Worm (Caenorhabditis elegans) whole organism, L4 larva: ENCODE data around the gene C16A3.2.

Source experiments
- F26F4.8 ChIP-seq: fragments of 200-800 bp; sonication (Bioruptor generic); conservative IDR thresholded peaks from 2 replicates; pipeline ENCODE4 v1.3.6; 2022; ENCODE audit warnings: missing genetic modification characterization, missing compliant biosample characterization
- F44E2.7 ChIP-seq: fragments of 200-800 bp; sonication (Bioruptor generic); IDR thresholded peaks from 2 replicates; pipeline ENCODE4 v2.1.2; 2022; ENCODE audit warnings: missing genetic modification characterization, missing compliant biosample characterization
- T20F7.1 ChIP-seq: fragments of 200-800 bp; sonication (Bioruptor generic); optimal IDR thresholded peaks from 2 replicates; lab custom pipeline; 2018; ENCODE audit warnings: mild to moderate bottlenecking, missing genetic modification characterization, missing compliant biosample characterization
- T26A8.4 ChIP-seq: fragments of 200-800 bp; sonication (Bioruptor generic); IDR thresholded peaks from 2 replicates; pipeline ENCODE4 v1.3.6; 2022; ENCODE audit warnings: missing genetic modification characterization, missing compliant biosample characterization
- Y105C5A.15 ChIP-seq: fragments of 200-800 bp; sonication (Bioruptor generic); IDR thresholded peaks from 2 replicates; pipeline ENCODE4 v1.3.6; 2022; ENCODE audit warnings: missing genetic modification characterization, missing compliant biosample characterization
- Y48G9A.11 ChIP-seq: fragments of 200-800 bp; sonication (Bioruptor generic); IDR thresholded peaks from 2 replicates; pipeline ENCODE4 v1.3.6; 2022; ENCODE audit warnings: missing genetic modification reagents, missing genetic modification characterization, missing compliant biosample characterization
- Y75B8A.6 ChIP-seq: fragments of 200-800 bp; sonication (Bioruptor generic); IDR thresholded peaks from 2 replicates; pipeline ENCODE4 v1.3.6; 2022; ENCODE audit warnings: missing genetic modification reagents, missing genetic modification characterization, missing compliant biosample characterization
- ZK337.2 ChIP-seq: fragments of 200-800 bp; sonication (Bioruptor generic); IDR thresholded peaks from 2 replicates; pipeline ENCODE4 v1.3.6; 2022; ENCODE audit warnings: missing genetic modification reagents, missing genetic modification characterization, missing compliant biosample characterization
- ZK546.5 ChIP-seq, 2 experiments: sonication (generic microtip); optimal IDR thresholded peaks; 2 replicates each; lab custom pipeline; 2017; ENCODE audit warnings: missing biosample characterization in 2 of 2, missing genetic modification characterization in 2 of 2
- aly-2 ChIP-seq: sonication (generic microtip); optimal IDR thresholded peaks from 2 replicates; lab custom pipeline; 2018; ENCODE audit warnings: missing biosample characterization, missing genetic modification characterization
- ama-1 ChIP-seq: fragments of 150-350 bp; optimal IDR thresholded peaks from 2 replicates; lab custom pipeline; 2014; ENCODE audit warnings: inconsistent platforms, mixed read lengths
- arid-1 ChIP-seq: fragments of 200-800 bp; sonication (Bioruptor generic); conservative IDR thresholded peaks from 2 replicates; pipeline ENCODE4 v1.3.6; 2022; ENCODE audit warnings: missing genetic modification reagents, missing genetic modification characterization, missing compliant biosample characterization
- ceh-20 ChIP-seq: fragments of 200-800 bp; sonication (Bioruptor generic); IDR thresholded peaks from 2 replicates; pipeline ENCODE4 v1.3.6; 2022; ENCODE audit warnings: missing genetic modification reagents, missing genetic modification characterization, missing compliant biosample characterization
- ceh-28 ChIP-seq: fragments of 150-350 bp; optimal IDR thresholded peaks from 2 replicates; lab custom pipeline; 2014; ENCODE audit warnings: missing biosample characterization, missing genetic modification reagents, missing genetic modification characterization
- ceh-62 ChIP-seq: sonication (generic microtip); optimal IDR thresholded peaks from 2 replicates; lab custom pipeline; 2017; ENCODE audit warnings: missing biosample characterization, missing genetic modification characterization
- ceh-82 ChIP-seq: sonication (generic microtip); optimal IDR thresholded peaks from 2 replicates; lab custom pipeline; 2017; ENCODE audit warnings: missing biosample characterization, missing genetic modification characterization
- daf-16 ChIP-seq, 3 experiments: sonication (generic microtip); optimal IDR thresholded peaks; 2 replicates each; lab custom pipeline; 2016 to 2017; ENCODE audit warnings: missing genetic modification characterization in 3 of 3, missing genetic modification reagents in 3 of 3, mild to moderate bottlenecking in 2 of 3, missing compliant biosample characterization in 2 of 3, missing biosample characterization in 1 of 3, moderate library complexity in 1 of 3
- daf-19 ChIP-seq: fragments of 200-800 bp; sonication (Bioruptor generic); conservative IDR thresholded peaks from 2 replicates; pipeline ENCODE4 v1.3.6; 2022; ENCODE audit warnings: missing genetic modification characterization, missing compliant biosample characterization
- dmd-9 ChIP-seq: fragments of 200-800 bp; sonication (Bioruptor generic); IDR thresholded peaks from 2 replicates; pipeline ENCODE4 v1.3.6; 2022; ENCODE audit warnings: missing genetic modification reagents, missing genetic modification characterization, missing compliant biosample characterization
- duxl-1 ChIP-seq: sonication (generic microtip); optimal IDR thresholded peaks from 2 replicates; lab custom pipeline; 2016; ENCODE audit warnings: mild to moderate bottlenecking, missing genetic modification characterization, moderate library complexity, missing compliant biosample characterization; ENCODE audit not compliant: poor library complexity
- hif-1 ChIP-seq, 2 experiments: sonication (generic microtip); optimal IDR thresholded peaks; 2 replicates each; lab custom pipeline; 2016 to 2017; ENCODE audit warnings: missing compliant biosample characterization in 2 of 2, missing genetic modification characterization in 2 of 2, missing genetic modification reagents in 2 of 2, missing genotype in 2 of 2, mild to moderate bottlenecking in 1 of 2
- hlh-11 ChIP-seq: fragments of 200-800 bp; sonication (Bioruptor generic); optimal IDR thresholded peaks from 2 replicates; lab custom pipeline; 2018; ENCODE audit warnings: mild to moderate bottlenecking, missing genetic modification characterization, missing compliant biosample characterization
- hlh-30 ChIP-seq: sonication (generic microtip); optimal IDR thresholded peaks from 2 replicates; lab custom pipeline; 2017; ENCODE audit warnings: antibody characterized with exemption, mild to moderate bottlenecking, missing genetic modification characterization, missing compliant biosample characterization; ENCODE audit not compliant: insufficient read depth
- lin-29 ChIP-seq: fragments of 200-800 bp; sonication (Bioruptor generic); IDR thresholded peaks from 2 replicates; pipeline ENCODE4 v1.3.6; 2022; ENCODE audit warnings: missing genetic modification reagents, missing genetic modification characterization, missing compliant biosample characterization
- lin-38 ChIP-seq: fragments of 200-800 bp; sonication (Bioruptor generic); IDR thresholded peaks from 2 replicates; pipeline ENCODE4 v1.3.6; 2022; ENCODE audit warnings: missing genetic modification reagents, missing genetic modification characterization, missing compliant biosample characterization
- lsy-2 ChIP-seq, 2 experiments: fragments of 150-350 bp in 1 of 2; sonication (generic microtip) in 1 of 2; optimal IDR thresholded peaks; 2 replicates each; lab custom pipeline; 2014 to 2017; ENCODE audit warnings: missing biosample characterization in 2 of 2, missing genetic modification characterization in 2 of 2
- mdl-1 ChIP-seq, 2 experiments: fragments of 150-350 bp in 1 of 2; sonication (generic microtip) in 1 of 2; optimal IDR thresholded peaks; 2 replicates each; lab custom pipeline; 2014 to 2017; ENCODE audit warnings: missing biosample characterization in 2 of 2, missing genetic modification characterization in 2 of 2
- mdt-29 ChIP-seq: fragments of 200-800 bp; sonication (Bioruptor generic); IDR thresholded peaks from 2 replicates; pipeline ENCODE4 v1.3.6; 2022; ENCODE audit warnings: missing genetic modification reagents, missing genetic modification characterization, missing compliant biosample characterization
- mep-1 ChIP-seq: fragments of 150-350 bp; sonication (generic microtip); optimal IDR thresholded peaks from 3 replicates; lab custom pipeline; 2014; ENCODE audit warnings: missing biosample characterization, missing genetic modification characterization
- mes-2 ChIP-seq: sonication (generic microtip); optimal IDR thresholded peaks from 2 replicates; lab custom pipeline; 2016; ENCODE audit warnings: missing genotype, mild to moderate bottlenecking, missing genetic modification characterization, missing compliant biosample characterization; ENCODE audit not compliant: poor library complexity, severe bottlenecking
- mxl-2 ChIP-seq: fragments of 200-800 bp; sonication (Bioruptor generic); conservative IDR thresholded peaks from 2 replicates; pipeline ENCODE4 v1.3.6; 2022; ENCODE audit warnings: missing genetic modification reagents, missing genetic modification characterization, missing compliant biosample characterization
- nhr-102 ChIP-seq: sonication (generic microtip); optimal IDR thresholded peaks from 2 replicates; lab custom pipeline; 2016; ENCODE audit warnings: mild to moderate bottlenecking, missing genetic modification characterization, moderate library complexity, missing compliant biosample characterization
- nhr-11 ChIP-seq: fragments of 150-350 bp; optimal IDR thresholded peaks from 2 replicates; lab custom pipeline; 2014; ENCODE audit warnings: missing biosample characterization, missing genetic modification characterization
- nhr-111 ChIP-seq: fragments of 200-800 bp; sonication (Bioruptor generic); optimal IDR thresholded peaks from 2 replicates; lab custom pipeline; 2018; ENCODE audit warnings: mild to moderate bottlenecking, missing genetic modification characterization, missing compliant biosample characterization
- nhr-25 ChIP-seq: sonication (generic microtip); optimal IDR thresholded peaks from 2 replicates; lab custom pipeline; 2017; ENCODE audit warnings: missing genetic modification characterization, mild to moderate bottlenecking, missing compliant biosample characterization, antibody characterized with exemption, moderate library complexity, borderline replicate concordance; ENCODE audit not compliant: insufficient read depth
- nhr-42 ChIP-seq: fragments of 200-800 bp; sonication (Bioruptor generic); IDR thresholded peaks from 2 replicates; pipeline ENCODE4 v1.3.6; 2022; ENCODE audit warnings: missing genetic modification characterization, missing compliant biosample characterization
- skn-1 ChIP-seq: fragments of 150-350 bp; optimal IDR thresholded peaks from 2 replicates; lab custom pipeline; 2014; ENCODE audit warnings: missing biosample characterization, missing genetic modification characterization
- unc-130 ChIP-seq: sonication (generic microtip); optimal IDR thresholded peaks from 2 replicates; lab custom pipeline; 2016; ENCODE audit warnings: missing genetic modification reagents, missing genetic modification characterization, missing compliant biosample characterization
- unc-39 ChIP-seq: sonication (generic microtip); optimal IDR thresholded peaks from 2 replicates; lab custom pipeline; 2017; ENCODE audit warnings: missing biosample characterization, missing genetic modification characterization
- unc-62 ChIP-seq, 3 experiments: fragments of 150-350 bp in 1 of 3; sonication (generic microtip); optimal IDR thresholded peaks in 2 of 3; peaks in 1 of 3; 1 replicate in 1 of 3; 2 replicates in 2 of 3; lab custom pipeline; 2014 to 2017; ENCODE audit warnings: missing biosample characterization in 3 of 3, missing genetic modification characterization in 3 of 3, missing genetic modification reagents in 3 of 3, missing genotype in 1 of 3
- zag-1 ChIP-seq: fragments of 150-350 bp; optimal IDR thresholded peaks from 2 replicates; lab custom pipeline; 2014; ENCODE audit warnings: missing biosample characterization, missing genetic modification characterization
- zip-11 ChIP-seq: fragments of 200-800 bp; sonication (Bioruptor generic); IDR thresholded peaks from 2 replicates; pipeline ENCODE4 v1.3.6; 2022; ENCODE audit warnings: missing genetic modification characterization, missing compliant biosample characterization
- zip-2 ChIP-seq: fragments of 150-350 bp; optimal IDR thresholded peaks from 2 replicates; lab custom pipeline; 2014; ENCODE audit warnings: missing biosample characterization, missing genetic modification characterization

The C16A3.2 gene

ce11 chrIII:6367712-6368111, 21.9 kb upstream of the C16A3.2 start, which contains the start of the genes C56G2.15 and thoc-2:
Gene C56G2.15, minus strand, starts transcription at chrIII:6367899.
Gene thoc-2, plus strand, starts transcription at chrIII:6368042.
- no peak for TF ChIP-seq daf-16 (GFP tag; optimal IDR thresholded peaks at IDR 0.05; lab: Kevin White, UChicago)
- peak; percentile 8 for TF ChIP-seq daf-16 (tag; optimal IDR thresholded peaks at IDR 0.05; lab: Kevin White, UChicago)
- no peak for TF ChIP-seq ceh-82 (tag; lab: Kevin White, UChicago)
- TF ChIP-seq mes-2 (tag; lab: Kevin White, UChicago) = peak; percentile 75
- TF ChIP-seq T20F7.1 (GFP tag; lab: Kevin White, UChicago) = no peak
- TF ChIP-seq mep-1 = peak; percentile 33
- TF ChIP-seq mdt-29 (GFP tag; lab: Robert Waterston, UW) = no peak
- TF ChIP-seq hif-1 (tag; optimal IDR thresholded peaks at IDR 0.05; lab: Kevin White, UChicago) = peak in 1 of 2 experiments; percentile 7
- peak in 1 of 2 experiments; percentile 68 for TF ChIP-seq lsy-2 (tag; optimal IDR thresholded peaks at IDR 0.05; lab: Kevin White, UChicago)
- TF ChIP-seq dmd-9 (GFP tag; lab: Robert Waterston, UW) = no peak
- TF ChIP-seq zag-1 (tag; lab: Kevin White, UChicago) = no peak
- no peak for TF ChIP-seq Y75B8A.6

- TF ChIP-seq aly-2 (tag; lab: Kevin White, UChicago) = no peak
- peak in 1 of 2 experiments; percentile 97 for TF ChIP-seq unc-62 (GFP tag; optimal IDR thresholded peaks at IDR 0.05 in 1 of 2; lab: Kevin White, UChicago)
- TF ChIP-seq unc-62 (tag; optimal IDR thresholded peaks at IDR 0.05; lab: Kevin White, UChicago) = no peak
- TF ChIP-seq ZK546.5 (tag; optimal IDR thresholded peaks at IDR 0.05; lab: Kevin White, UChicago) = no peak
Observed at ce11 chrIII:6368524-6368923, 21.1 kb upstream of the C16A3.2 start.

- TF ChIP-seq lin-38 (GFP tag; lab: Robert Waterston, UW) (peak; percentile 71), lin-29 (GFP tag; lab: Robert Waterston, UW) (no peak), nhr-42 (GFP tag; lab: Robert Waterston, UW) (no peak), mxl-2 (no peak), F44E2.7 (GFP tag; lab: Robert Waterston, UW) (no peak), daf-19 (GFP tag; lab: Robert Waterston, UW) (no peak), hlh-11 (no peak), arid-1 (peak; percentile 44; the same call in 1 of the 2 replicates), hif-1 (tag; optimal IDR thresholded peaks at IDR 0.05; lab: Kevin White, UChicago) (no peak), zip-11 (no peak), nhr-102 (tag; lab: Kevin White, UChicago) (no peak), duxl-1 (tag; lab: Kevin White, UChicago) (peak; percentile 67), aly-2 (tag; lab: Kevin White, UChicago) (no peak), ZK337.2 (no peak), skn-1 (tag; lab: Kevin White, UChicago) (no peak), mdt-29 (GFP tag; lab: Robert Waterston, UW) (peak; percentile 44; the same call in 1 of the 2 replicates), ceh-20 (GFP tag; lab: Robert Waterston, UW) (0 out of 2 replicates have a peak, but pooled peaks have one; percentile 24), ama-1 (lab: Kevin White, UChicago) (peak; percentile 55), nhr-25 (tag; lab: Kevin White, UChicago) (no peak), mep-1 (peak; percentile 33), Y48G9A.11 (GFP tag; lab: Robert Waterston, UW) (peak; percentile 81), T26A8.4 (GFP tag; lab: Robert Waterston, UW) (peak; percentile 48; the same call in 1 of the 2 replicates), zip-2 (tag; lab: Kevin White, UChicago) (no peak), zag-1 (tag; lab: Kevin White, UChicago) (no peak), unc-39 (tag; lab: Kevin White, UChicago) (no peak), mdl-1 (tag; optimal IDR thresholded peaks at IDR 0.05; lab: Kevin White, UChicago) (no peak), F26F4.8 (GFP tag; lab: Robert Waterston, UW) (no peak), ceh-28 (tag; lab: Kevin White, UChicago) (no peak), nhr-111 (peak; percentile 7), ZK546.5 (tag; optimal IDR thresholded peaks at IDR 0.05; lab: Kevin White, UChicago) (no peak), nhr-11 (tag; lab: Kevin White, UChicago) (no peak), ceh-62 (tag; lab: Kevin White, UChicago) (no peak), unc-130 (peak; percentile 61), Y105C5A.15 (GFP tag; lab: Robert Waterston, UW) (peak; percentile 61; the same call in 1 of the 2 replicates), hlh-30 (no peak)
Observed at ce11 chrIII:6373850-6374474, 15.7 kb upstream of the C16A3.2 start.
